Worm (Caenorhabditis elegans) whole organism, young adult: Measurements from ENCODE around the gene F54D5.23.
A peak's percentile ranks its signal among the peaks of the same experiment; 100 is the strongest.

Experiments used
- F23B12.7 ChIP-seq: sonication (generic microtip); optimal IDR thresholded peaks from 2 replicates; lab custom pipeline; 2017; ENCODE audit warnings: missing genetic modification characterization, mild to moderate bottlenecking, missing compliant biosample characterization, antibody characterized with exemption, moderate library complexity; ENCODE audit not compliant: insufficient read depth
- K12H6.12 ChIP-seq: fragments of 200-800 bp; sonication (Bioruptor generic); optimal IDR thresholded peaks from 2 replicates; lab custom pipeline; 2018; ENCODE audit warnings: mild to moderate bottlenecking, missing genetic modification characterization, missing compliant biosample characterization
- Y95B8A.8 ChIP-seq: fragments of 200-800 bp; sonication (Bioruptor generic); IDR thresholded peaks from 2 replicates; pipeline ENCODE4 v1.3.6; 2022; ENCODE audit warnings: missing genetic modification reagents, missing genetic modification characterization, missing compliant biosample characterization
- ama-1 ChIP-seq, 3 experiments: fragments of 150-350 bp in 1 of 3; sonication (generic microtip) in 2 of 3; optimal IDR thresholded peaks; 2 replicates each; lab custom pipeline; 2014 to 2018; ENCODE audit warnings: missing biosample characterization in 2 of 3, missing genetic modification characterization in 2 of 3, missing genetic modification reagents in 2 of 3
- bed-1 ChIP-seq: fragments of 200-800 bp; sonication (Bioruptor generic); IDR thresholded peaks from 2 replicates; pipeline ENCODE4 v1.3.6; 2022; ENCODE audit warnings: missing genetic modification reagents, missing genetic modification characterization, missing compliant biosample characterization
- nfya-1 ChIP-seq: sonication (generic microtip); optimal IDR thresholded peaks from 2 replicates; lab custom pipeline; 2017; ENCODE audit warnings: antibody characterized with exemption, missing compliant biosample characterization, missing genetic modification characterization, borderline replicate concordance; ENCODE audit not compliant: insufficient read depth
- pha-4 ChIP-seq: fragments of 150-350 bp; sonication (generic microtip); optimal IDR thresholded peaks from 2 replicates; lab custom pipeline; 2014; ENCODE audit warnings: missing biosample characterization, missing genetic modification reagents, missing genetic modification characterization
- snpc-4 ChIP-seq, 5 experiments: fragments of 150-350 bp in 1 of 5; sonication (generic microtip) in 4 of 5; optimal IDR thresholded peaks; 2 replicates each; lab custom pipeline; 2014 to 2018; ENCODE audit warnings: missing genetic modification characterization in 5 of 5, missing biosample characterization in 3 of 5, antibody characterized with exemption in 2 of 5, mild to moderate bottlenecking in 2 of 5, missing compliant biosample characterization in 2 of 5, missing genotype in 2 of 5, moderate library complexity in 2 of 5, missing genetic modification reagents in 1 of 5
- xnd-1 ChIP-seq: sonication (generic microtip); optimal IDR thresholded peaks from 2 replicates; lab custom pipeline; 2016; ENCODE audit warnings: missing genotype, missing genetic modification reagents, missing genetic modification characterization, missing compliant biosample characterization
- zim-3 ChIP-seq: sonication (generic microtip); optimal IDR thresholded peaks from 2 replicates; lab custom pipeline; 2017; ENCODE audit warnings: mild to moderate bottlenecking, missing genetic modification characterization, moderate library complexity, missing compliant biosample characterization

ce11 chrII:11547254-11547687, 21.8 kb downstream of the F54D5.23 start, which contains the start of gene F54D5.7:
- TF ChIP-seq snpc-4 (GFP tag; optimal IDR thresholded peaks at IDR 0.05; lab: Kevin White, UChicago) (no peak), snpc-4 (tag; optimal IDR thresholded peaks at IDR 0.05; lab: Kevin White, UChicago) (peak in 3 of 4 experiments; percentile 25 to 64 (median 51)), ama-1 (optimal IDR thresholded peaks at IDR 0.05; lab: Kevin White, UChicago) (peak; percentile 98), ama-1 (GFP tag; optimal IDR thresholded peaks at IDR 0.05; lab: Kevin White, UChicago) (no peak), nfya-1 (tag; lab: Kevin White, UChicago) (no peak), pha-4 (tag; lab: Kevin White, UChicago) (no peak), xnd-1 (tag; lab: Kevin White, UChicago) (no peak), zim-3 (peak; percentile 34), bed-1 (0 out of 2 replicates have a peak, but pooled peaks have one; percentile 39), F23B12.7 (tag; lab: Kevin White, UChicago) (peak; percentile 35), Y95B8A.8 (GFP tag; lab: Robert Waterston, UW) (no peak), K12H6.12 (tag; lab: Kevin White, UChicago) (peak; percentile 42)
